Fruit fly (Drosophila melanogaster) whole organism, wandering third instar larva: ENCODE results near the gene Vha26.

Experiments used
- Abd-B ChIP-seq: fragments of >200 bp; optimal IDR thresholded peaks from 2 replicates; lab custom pipeline; 2017; ENCODE audit warnings: missing biosample characterization, missing genetic modification characterization
- CG32264 ChIP-seq: fragments of 200-800 bp; sonication (Bioruptor generic); optimal IDR thresholded peaks from 2 replicates; lab custom pipeline; 2016; ENCODE audit warnings: missing biosample characterization, missing genetic modification characterization
- CG9705 ChIP-seq: fragments of 200-800 bp; sonication (Bioruptor generic); optimal IDR thresholded peaks from 2 replicates; lab custom pipeline; 2018; ENCODE audit warnings: missing biosample characterization, mild to moderate bottlenecking, missing genetic modification characterization
- Dfd ChIP-seq: fragments of >200 bp; optimal IDR thresholded peaks from 2 replicates; lab custom pipeline; 2017; ENCODE audit warnings: missing biosample characterization, missing genetic modification characterization
- Dif ChIP-seq: fragments of 200-275, 200-300 bp; sonication (Bioruptor generic); optimal IDR thresholded peaks from 2 replicates; lab custom pipeline; 2018; ENCODE audit warnings: missing biosample characterization, missing genetic modification characterization; ENCODE audit not compliant: partially characterized antibody
- GATAd ChIP-seq: sonication (Bioruptor generic); optimal IDR thresholded peaks from 2 replicates; lab custom pipeline; 2016; ENCODE audit warnings: missing biosample characterization, missing genetic modification characterization
- HLH106 ChIP-seq: fragments of 200-800 bp; optimal IDR thresholded peaks from 3 replicates; lab custom pipeline; 2019; ENCODE audit warnings: missing biosample characterization, mild to moderate bottlenecking, missing genetic modification characterization, moderate library complexity
- Hnf4 ChIP-seq: fragments of 200-800 bp; sonication (Bioruptor generic); optimal IDR thresholded peaks from 2 replicates; lab custom pipeline; 2016; ENCODE audit warnings: missing biosample characterization, mild to moderate bottlenecking, missing genetic modification characterization
- Hr78 ChIP-seq: fragments of >200 bp; optimal IDR thresholded peaks from 2 replicates; lab custom pipeline; 2017; ENCODE audit warnings: missing biosample characterization, missing genetic modification characterization
- Hr83 ChIP-seq: fragments of 200-300 bp; sonication (Bioruptor generic); optimal IDR thresholded peaks from 2 replicates; lab custom pipeline; 2016; ENCODE audit warnings: missing biosample characterization, mild to moderate bottlenecking, missing genetic modification characterization, moderate library complexity; ENCODE audit not compliant: poor library complexity, severe bottlenecking
- Jra ChIP-seq: sonication (Bioruptor generic); optimal IDR thresholded peaks from 2 replicates; lab custom pipeline; 2016; ENCODE audit warnings: missing biosample characterization, missing genetic modification characterization
- Mio ChIP-seq: sonication (Bioruptor generic); optimal IDR thresholded peaks from 2 replicates; lab custom pipeline; 2016; ENCODE audit warnings: missing biosample characterization, missing genetic modification characterization
- Myc ChIP-seq: fragments of >200 bp; optimal IDR thresholded peaks from 2 replicates; lab custom pipeline; 2017
- N ChIP-seq: fragments of >200 bp; optimal IDR thresholded peaks from 2 replicates; lab custom pipeline; 2018; ENCODE audit warnings: missing biosample characterization, missing external identifiers, missing genetic modification characterization
- OdsH ChIP-seq: fragments of 200-800 bp; sonication (Bioruptor generic); optimal IDR thresholded peaks from 2 replicates; lab custom pipeline; 2016; ENCODE audit warnings: missing biosample characterization, mild to moderate bottlenecking, missing genetic modification characterization
- Rel ChIP-seq, 2 experiments: fragments of 200-800 bp; sonication (Bioruptor generic) in 1 of 2; optimal IDR thresholded peaks; 2 replicates in 1 of 2; 3 replicates in 1 of 2; lab custom pipeline; 2016 to 2019; ENCODE audit warnings: mild to moderate bottlenecking in 2 of 2, missing biosample characterization in 2 of 2, missing genetic modification characterization in 2 of 2, moderate library complexity in 1 of 2
- Sp1 ChIP-seq: fragments of 200-800 bp; sonication (Bioruptor generic); optimal IDR thresholded peaks from 3 replicates; lab custom pipeline; 2019; ENCODE audit warnings: missing biosample characterization, mild to moderate bottlenecking, missing genetic modification characterization, moderate library complexity
- Vsx2 ChIP-seq: fragments of 200-300, 225-300 bp; sonication (Bioruptor generic); optimal IDR thresholded peaks from 2 replicates; lab custom pipeline; 2018; ENCODE audit warnings: missing biosample characterization, missing genetic modification characterization; ENCODE audit not compliant: partially characterized antibody
- br ChIP-seq: fragments of 200-800 bp; sonication (Bioruptor generic); optimal IDR thresholded peaks from 2 replicates; lab custom pipeline; 2016; ENCODE audit warnings: missing biosample characterization, missing genetic modification characterization
- brk ChIP-seq: fragments of 200-800 bp; sonication (Bioruptor generic); optimal IDR thresholded peaks from 2 replicates; lab custom pipeline; 2016; ENCODE audit warnings: missing biosample characterization, mild to moderate bottlenecking, missing genetic modification characterization
- dl ChIP-seq, 2 experiments: fragments of 175-275, 200-275 bp in 1 of 2; fragments of 200-275 bp in 1 of 2; sonication (Bioruptor generic); optimal IDR thresholded peaks; lab custom pipeline; 2018; ENCODE audit warnings: mild to moderate bottlenecking in 2 of 2, missing biosample characterization in 2 of 2, missing genetic modification characterization in 2 of 2, moderate library complexity in 2 of 2; ENCODE audit not compliant: partially characterized antibody in 2 of 2, insufficient read depth in 1 of 2
- dmrt93B ChIP-seq: fragments of 200-800 bp; sonication (Bioruptor generic); optimal IDR thresholded peaks from 2 replicates; lab custom pipeline; 2018; ENCODE audit warnings: missing biosample characterization, mild to moderate bottlenecking, missing genetic modification characterization
- dsf ChIP-seq: sonication (Bioruptor generic); optimal IDR thresholded peaks from 2 replicates; lab custom pipeline; 2016; ENCODE audit warnings: missing biosample characterization, missing genetic modification characterization, borderline replicate concordance
- ey ChIP-seq: fragments of 200-800 bp; sonication (Bioruptor generic); optimal IDR thresholded peaks from 2 replicates; lab custom pipeline; 2016; ENCODE audit warnings: missing biosample characterization, missing genetic modification characterization
- foxo ChIP-seq, 2 experiments: fragments of 200-800 bp; sonication (Bioruptor generic); optimal IDR thresholded peaks; 2 replicates in 1 of 2; 3 replicates in 1 of 2; lab custom pipeline; 2016 to 2017; ENCODE audit warnings: missing biosample characterization in 2 of 2, missing genetic modification characterization in 2 of 2
- fru ChIP-seq: fragments of 200-800 bp; sonication (Bioruptor generic); optimal IDR thresholded peaks from 3 replicates; lab custom pipeline; 2016; ENCODE audit warnings: missing biosample characterization, mild to moderate bottlenecking, missing genetic modification characterization
- h ChIP-seq: fragments of 200-800 bp; sonication (Bioruptor generic); optimal IDR thresholded peaks from 3 replicates; lab custom pipeline; 2016; ENCODE audit warnings: missing biosample characterization, mild to moderate bottlenecking, missing genetic modification characterization
- jim ChIP-seq: fragments of 175-275, 200-325 bp; sonication (Bioruptor generic); optimal IDR thresholded peaks from 2 replicates; lab custom pipeline; 2016; ENCODE audit warnings: missing biosample characterization, mild to moderate bottlenecking, missing genetic modification characterization
- lola ChIP-seq: fragments of >200 bp; optimal IDR thresholded peaks from 2 replicates; lab custom pipeline; 2017; ENCODE audit warnings: missing biosample characterization, missing genetic modification characterization
- pan ChIP-seq: fragments of >200 bp; optimal IDR thresholded peaks from 2 replicates; lab custom pipeline; 2017
- psq ChIP-seq: fragments of 200-800 bp; sonication (Bioruptor generic); optimal IDR thresholded peaks from 3 replicates; lab custom pipeline; 2017; ENCODE audit warnings: missing biosample characterization, mild to moderate bottlenecking, missing genetic modification characterization, moderate library complexity
- rgr ChIP-seq: fragments of 200-800 bp; sonication (Bioruptor generic); optimal IDR thresholded peaks from 3 replicates; lab custom pipeline; 2016; ENCODE audit warnings: missing biosample characterization, mild to moderate bottlenecking, missing genetic modification characterization
- sage ChIP-seq: fragments of 200-800 bp; sonication (Bioruptor generic); optimal IDR thresholded peaks from 2 replicates; lab custom pipeline; 2016; ENCODE audit warnings: missing biosample characterization, mild to moderate bottlenecking, missing genetic modification characterization
- sv ChIP-seq: fragments of 200-800 bp; sonication (Bioruptor generic); optimal IDR thresholded peaks from 3 replicates; lab custom pipeline; 2016; ENCODE audit warnings: missing biosample characterization, missing genetic modification characterization
- tai ChIP-seq: sonication (Bioruptor generic); optimal IDR thresholded peaks from 2 replicates; lab custom pipeline; 2016; ENCODE audit warnings: missing biosample characterization, missing genetic modification characterization
- usp ChIP-seq: fragments of >200 bp; optimal IDR thresholded peaks from 2 replicates; lab custom pipeline; 2017; ENCODE audit warnings: missing biosample characterization, missing genetic modification characterization
- woc ChIP-seq: sonication (Bioruptor generic); optimal IDR thresholded peaks from 2 replicates; lab custom pipeline; 2016; ENCODE audit warnings: missing biosample characterization, mild to moderate bottlenecking, missing genetic modification characterization

The Vha26 gene

DNA sequence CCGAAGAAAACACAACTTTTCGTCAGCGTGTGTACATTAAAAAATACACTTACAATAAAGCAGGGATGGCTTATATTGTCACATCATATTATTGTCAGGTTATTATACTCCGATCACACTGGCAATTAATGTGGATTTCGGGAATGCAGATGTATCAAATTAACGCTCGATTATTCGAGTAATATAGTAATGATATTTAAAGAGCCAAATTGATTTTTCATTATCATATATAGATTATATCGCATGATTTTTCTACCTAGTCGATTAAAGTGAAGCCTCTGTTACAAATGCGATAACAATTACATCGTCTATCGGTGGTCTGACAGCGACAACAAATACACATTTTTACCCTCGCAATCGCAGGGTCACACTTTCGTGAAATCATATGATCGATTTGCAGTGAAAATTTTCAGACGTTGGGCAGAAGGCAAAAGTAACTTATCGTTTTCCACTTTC lies at the start of gene Vha26, which contains the start of gene noi:
Gene Vha26 (plus strand): TSS at position 366 of the 456 bp plus-strand sequence.
Gene noi (minus strand): TSS at position 62 of the 456 bp plus-strand sequence.
- TF ChIP-seq usp (GFP tag; lab: Kevin White, UChicago) (no peak), h (GFP tag; lab: Kevin White, UChicago) (no peak), GATAd (GFP tag; lab: Kevin White, UChicago) (no peak), jim (GFP tag; lab: Kevin White, UChicago) (no peak), Myc (no peak), fru (GFP tag; lab: Kevin White, UChicago) (no peak), rgr (peak; percentile 12), CG32264 (GFP tag; lab: Kevin White, UChicago) (peak; percentile 4), Abd-B (GFP tag; lab: Kevin White, UChicago) (peak; percentile 10), brk (no peak), Dif (no peak), sage (no peak), pan (lab: Kevin White, UChicago) (no peak), CG9705 (GFP tag; lab: Kevin White, UChicago) (peak; percentile 35), Dfd (GFP tag; lab: Kevin White, UChicago) (no peak), Jra (no peak), woc (GFP tag; lab: Kevin White, UChicago) (peak; percentile 61), dl (GFP tag; optimal IDR thresholded peaks at IDR 0.05; lab: Kevin White, UChicago; ENCODE audit: insufficient read depth in 1 of 2, partially characterized antibody in 2 of 2) (no peak), ey (GFP tag; lab: Kevin White, UChicago) (peak; percentile 22), sv (peak; percentile 17), N (GFP tag; lab: Kevin White, UChicago) (peak; percentile 96), Rel (GFP tag; optimal IDR thresholded peaks at IDR 0.05; lab: Kevin White, UChicago) (no peak), Rel (tag; optimal IDR thresholded peaks at IDR 0.05; lab: Kevin White, UChicago) (peak; percentile 24), Mio (GFP tag; lab: Kevin White, UChicago) (no peak), HLH106 (tag; lab: Kevin White, UChicago) (peak; percentile 60), Hnf4 (no peak), Hr78 (peak; percentile 80), foxo (GFP tag; optimal IDR thresholded peaks at IDR 0.05; lab: Kevin White, UChicago) (peak in 1 of 2 experiments; percentile 25), Sp1 (GFP tag; lab: Kevin White, UChicago) (peak; percentile 19), psq (GFP tag; lab: Kevin White, UChicago) (peak; percentile 17)

- TF ChIP-seq tai (no peak), Dif (peak; percentile 31), Hr78 (no peak), OdsH (peak; percentile 32), h (GFP tag; lab: Kevin White, UChicago) (peak; percentile 87), dsf (GFP tag; lab: Kevin White, UChicago) (no peak), Rel (GFP tag; optimal IDR thresholded peaks at IDR 0.05; lab: Kevin White, UChicago) (no peak), Rel (tag; optimal IDR thresholded peaks at IDR 0.05; lab: Kevin White, UChicago) (peak; percentile 41), Abd-B (GFP tag; lab: Kevin White, UChicago) (no peak), foxo (GFP tag; optimal IDR thresholded peaks at IDR 0.05; lab: Kevin White, UChicago) (peak in 1 of 2 experiments; percentile 69), usp (GFP tag; lab: Kevin White, UChicago) (no peak), CG32264 (GFP tag; lab: Kevin White, UChicago) (no peak), lola (GFP tag; lab: Kevin White, UChicago) (no peak), dl (GFP tag; optimal IDR thresholded peaks at IDR 0.05; lab: Kevin White, UChicago; ENCODE audit: insufficient read depth in 1 of 2, partially characterized antibody in 2 of 2) (no peak), HLH106 (tag; lab: Kevin White, UChicago) (no peak), psq (GFP tag; lab: Kevin White, UChicago) (no peak), br (GFP tag; lab: Kevin White, UChicago) (no peak), CG9705 (GFP tag; lab: Kevin White, UChicago) (peak; percentile 38), Mio (GFP tag; lab: Kevin White, UChicago) (no peak), pan (lab: Kevin White, UChicago) (no peak), woc (GFP tag; lab: Kevin White, UChicago) (peak; percentile 62), sv (peak; percentile 44), GATAd (GFP tag; lab: Kevin White, UChicago) (no peak), Vsx2 (GFP tag; lab: Kevin White, UChicago) (no peak), ey (GFP tag; lab: Kevin White, UChicago) (peak; percentile 42), dmrt93B (GFP tag; lab: Kevin White, UChicago) (no peak), fru (GFP tag; lab: Kevin White, UChicago) (no peak), Hr83 (GFP tag; lab: Kevin White, UChicago) (peak; percentile 87), Myc (peak; percentile 69), brk (no peak)
- TF ChIP-seq, all 38 proteins: peak for 11
These were observed 44.1 kb upstream of the Vha26 start, which contains the start of gene CG2519 for dm6 chr3R:5547464-5547943. TSS of gene CG2519 (minus strand) at chr3R:5547775.
